Worm (Caenorhabditis elegans) whole organism, L4 larva: ENCODE measurements around the gene calu-1.

Source experiments
- D1046.2 ChIP-seq: fragments of 200-800 bp; sonication (Bioruptor generic); IDR thresholded peaks from 2 replicates; pipeline ENCODE4 v1.3.6; 2022; ENCODE audit warnings: missing genetic modification characterization, missing compliant biosample characterization
- F49E8.2 ChIP-seq: sonication (generic microtip); optimal IDR thresholded peaks from 2 replicates; lab custom pipeline; 2016; ENCODE audit warnings: missing compliant biosample characterization, mild to moderate bottlenecking, missing genetic modification characterization, borderline replicate concordance
- R02D3.7 ChIP-seq: fragments of 150-350 bp; sonication (generic microtip); optimal IDR thresholded peaks from 3 replicates; lab custom pipeline; 2014; ENCODE audit warnings: missing biosample characterization, missing genetic modification characterization
- ZK337.2 ChIP-seq: fragments of 200-800 bp; sonication (Bioruptor generic); IDR thresholded peaks from 2 replicates; pipeline ENCODE4 v1.3.6; 2022; ENCODE audit warnings: missing genetic modification reagents, missing genetic modification characterization, missing compliant biosample characterization
- ceh-32 ChIP-seq: sonication (generic microtip); optimal IDR thresholded peaks from 2 replicates; lab custom pipeline; 2016; ENCODE audit warnings: mild to moderate bottlenecking, missing genetic modification characterization, missing compliant biosample characterization; ENCODE audit not compliant: poor library complexity
- dpl-1 ChIP-seq: fragments of 150-350 bp; optimal IDR thresholded peaks from 2 replicates; lab custom pipeline; 2014; ENCODE audit warnings: missing biosample characterization, missing genetic modification reagents, missing genetic modification characterization
- fos-1 ChIP-seq: fragments of 150-350 bp; optimal IDR thresholded peaks from 2 replicates; lab custom pipeline; 2014; ENCODE audit warnings: missing biosample characterization, missing genetic modification characterization
- hlh-11 ChIP-seq: fragments of 200-800 bp; sonication (Bioruptor generic); optimal IDR thresholded peaks from 2 replicates; lab custom pipeline; 2018; ENCODE audit warnings: mild to moderate bottlenecking, missing genetic modification characterization, missing compliant biosample characterization
- lin-13 ChIP-seq: fragments of 150-350 bp; optimal IDR thresholded peaks from 2 replicates; lab custom pipeline; 2014; ENCODE audit warnings: missing biosample characterization, missing genetic modification reagents, missing genetic modification characterization
- lin-38 ChIP-seq: fragments of 200-800 bp; sonication (Bioruptor generic); IDR thresholded peaks from 2 replicates; pipeline ENCODE4 v1.3.6; 2022; ENCODE audit warnings: missing genetic modification reagents, missing genetic modification characterization, missing compliant biosample characterization
- mes-2 ChIP-seq: sonication (generic microtip); optimal IDR thresholded peaks from 2 replicates; lab custom pipeline; 2016; ENCODE audit warnings: missing genotype, mild to moderate bottlenecking, missing genetic modification characterization, missing compliant biosample characterization; ENCODE audit not compliant: poor library complexity, severe bottlenecking
- nhr-237 ChIP-seq: sonication (generic microtip); optimal IDR thresholded peaks from 2 replicates; lab custom pipeline; 2017; ENCODE audit warnings: missing biosample characterization, missing genetic modification characterization
- rbr-2 ChIP-seq: sonication (generic microtip); optimal IDR thresholded peaks from 2 replicates; lab custom pipeline; 2016; ENCODE audit warnings: missing genotype, missing genetic modification characterization, missing compliant biosample characterization

DNA sequence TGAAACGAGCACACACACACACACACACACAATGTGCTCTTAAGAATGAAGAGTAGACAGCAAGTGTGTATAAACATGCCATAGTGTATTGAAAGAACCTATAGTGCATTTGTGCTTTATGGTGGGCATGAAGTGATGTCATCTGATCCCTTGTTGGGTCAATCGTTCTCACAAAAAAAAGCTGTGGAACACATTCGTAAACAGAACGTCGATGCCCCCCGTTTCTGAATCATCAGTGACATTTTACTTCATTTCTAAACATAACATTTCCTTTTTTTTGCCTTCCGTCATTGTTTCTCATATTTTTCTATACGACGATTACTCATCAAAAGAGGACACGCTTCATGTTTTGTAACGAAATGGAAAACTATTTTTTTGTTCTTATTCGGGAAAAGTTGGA is 11.7 kb downstream of the calu-1 start:
- TF ChIP-seq dpl-1 (GFP tag; lab: Kevin White, UChicago) (no peak), hlh-11 (tag; lab: Kevin White, UChicago) (no peak), ceh-32 (no peak), lin-13 (GFP tag; lab: Kevin White, UChicago) (no peak), nhr-237 (tag; lab: Kevin White, UChicago) (no peak), fos-1 (no peak), D1046.2 (GFP tag; lab: Robert Waterston, UW) (no peak), lin-38 (GFP tag; lab: Robert Waterston, UW) (no peak), R02D3.7 (no peak), F49E8.2 (no peak), mes-2 (no peak), rbr-2 (tag; lab: Kevin White, UChicago) (no peak), ZK337.2 (GFP tag; lab: Robert Waterston, UW) (no peak)
